Fruit fly (Drosophila melanogaster) ovary, adult (tissue): ENCODE data around the gene DNAlig4.
A peak's percentile ranks its signal among the peaks of the same experiment; 100 is the strongest.

ENCODE experiments used
- CG17801 ChIP-seq: fragments of 200-800 bp; optimal IDR thresholded peaks from 2 replicates; lab custom pipeline; 2019; ENCODE audit warnings: missing biosample characterization, mild to moderate bottlenecking, missing genetic modification characterization, moderate library complexity; ENCODE audit not compliant: partially characterized antibody

DNAlig4 gene

DNA sequence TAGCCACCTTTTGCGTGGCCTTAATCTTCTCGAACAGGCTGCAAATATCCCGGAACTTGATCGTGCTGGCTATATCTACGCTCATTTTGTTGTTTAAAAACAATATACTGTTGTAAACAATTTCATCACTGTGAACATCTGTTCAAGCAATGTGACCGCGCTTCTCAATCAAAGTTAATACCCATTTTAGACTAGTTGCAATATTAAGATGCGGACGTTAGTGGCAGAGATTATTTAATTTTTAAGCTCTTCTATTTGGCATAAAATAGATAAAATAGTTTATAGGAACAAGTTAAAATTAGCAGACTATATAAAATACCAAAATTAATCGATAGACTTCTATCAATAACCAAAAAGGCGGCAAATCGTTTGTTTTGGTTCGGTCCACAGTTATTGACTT lies at the start of gene DNAlig4, which contains the start of gene CG11164:
TSS of gene DNAlig4 (minus strand) at position 156 of the 400 bp plus-strand sequence.
TSS of gene CG11164 (plus strand) at position 359 of the 400 bp plus-strand sequence.
- TF ChIP-seq CG17801 (GFP tag; lab: Kevin White, UChicago): peak; percentile 20

- TF ChIP-seq CG17801 (GFP tag; lab: Kevin White, UChicago): no peak
Measured at dm6 chrX:13699666-13700065, 32.1 kb upstream of the DNAlig4 start.

DNA sequence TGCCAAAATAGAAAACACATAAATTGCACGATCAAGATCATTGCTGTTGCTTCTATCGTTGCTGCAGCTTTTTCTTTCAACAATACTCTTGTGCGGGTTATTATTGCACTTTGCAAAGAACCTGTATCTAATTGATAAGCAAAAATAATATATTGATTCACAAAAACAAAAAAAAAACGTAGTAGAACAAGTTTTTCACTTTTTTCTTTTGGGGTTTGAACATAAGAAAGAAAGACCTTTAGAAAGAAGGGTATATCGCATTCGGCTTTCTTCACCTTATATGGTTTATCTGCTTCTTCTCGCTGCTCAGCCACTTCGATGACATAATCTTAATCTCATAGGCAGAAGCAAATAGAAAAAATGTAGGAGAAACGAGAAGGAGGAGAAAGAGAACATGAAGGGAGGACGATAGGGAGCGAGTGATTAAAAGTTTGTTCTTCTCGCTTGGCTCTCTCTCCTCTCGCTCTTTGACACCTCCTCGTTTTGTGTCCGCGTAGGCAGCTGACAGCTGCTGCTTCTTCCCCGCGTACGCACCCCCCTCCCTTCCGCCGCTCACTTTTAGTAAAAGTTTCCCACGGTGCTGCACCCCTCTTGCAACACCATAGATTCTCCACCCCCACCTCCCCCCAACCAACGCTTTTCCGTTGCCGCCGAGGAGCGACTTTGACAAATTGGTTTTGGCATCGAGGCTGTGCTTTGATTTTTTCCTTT lies 31.3 kb upstream of the DNAlig4 start:
- TF ChIP-seq CG17801 (GFP tag; lab: Kevin White, UChicago): no peak

DNA sequence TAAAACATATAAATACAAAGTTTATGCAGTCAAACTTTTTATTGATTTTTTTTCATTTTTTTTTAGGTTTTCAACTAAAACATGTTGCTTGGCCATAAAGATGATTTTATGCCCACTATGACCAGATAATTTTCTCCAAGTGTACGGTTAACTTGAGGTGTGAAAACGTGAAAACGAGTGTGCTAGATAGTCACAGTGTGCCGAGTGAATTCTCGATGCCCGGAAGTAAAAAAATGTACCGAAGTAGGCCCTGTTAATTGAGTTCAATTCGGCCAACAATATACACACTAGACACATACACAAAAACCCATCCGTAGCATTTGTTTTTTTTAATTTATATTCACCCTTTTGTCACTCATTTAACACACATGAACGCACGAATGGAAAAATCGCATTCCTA lies 24.4 kb upstream of the DNAlig4 start, which contains the start of gene Nna1:
TSS of gene Nna1 (plus strand) at position 301 of the 400 bp plus-strand sequence.
- TF ChIP-seq CG17801 (GFP tag; lab: Kevin White, UChicago): no peak

dm6 chrX:13682652-13683051 lies 15.0 kb upstream of the DNAlig4 start, which contains the start of gene CG11158:
TSS of gene CG11158 (plus strand) at chrX:13682952.
- no peak for TF ChIP-seq CG17801 (GFP tag; lab: Kevin White, UChicago)

DNA sequence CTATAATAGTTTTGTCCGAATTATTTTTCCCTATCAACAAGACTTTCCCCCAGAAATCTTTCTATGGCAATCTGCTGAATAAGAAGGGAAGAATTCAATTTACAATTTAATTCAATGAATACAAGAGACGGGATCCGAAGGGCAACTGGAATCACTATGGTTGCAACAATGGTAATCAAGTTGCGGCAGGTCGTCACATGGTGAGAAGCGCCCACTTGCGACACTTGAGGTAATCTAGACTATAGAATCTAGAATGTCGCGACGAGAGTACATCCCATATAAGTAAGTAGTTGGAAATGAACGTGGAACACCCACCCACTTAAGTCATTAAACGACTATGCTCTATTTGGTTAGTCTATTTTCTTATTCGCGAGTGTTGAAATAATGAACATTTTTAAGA lies 14.3 kb upstream of the DNAlig4 start:
- TF ChIP-seq CG17801 (GFP tag; lab: Kevin White, UChicago): no peak

dm6 chrX:13680262-13680661 lies 12.7 kb upstream of the DNAlig4 start, which contains the start of gene CG12177:
TSS of gene CG12177 (minus strand) at chrX:13680500.
- TF ChIP-seq CG17801 (GFP tag; lab: Kevin White, UChicago): no peak

dm6 chrX:13679565-13679964 lies 12.0 kb upstream of the DNAlig4 start:
- no peak for TF ChIP-seq CG17801 (GFP tag; lab: Kevin White, UChicago)

dm6 chrX:13677970-13678490 lies 10.4 kb upstream of the DNAlig4 start:
- no peak for TF ChIP-seq CG17801 (GFP tag; lab: Kevin White, UChicago)

DNA sequence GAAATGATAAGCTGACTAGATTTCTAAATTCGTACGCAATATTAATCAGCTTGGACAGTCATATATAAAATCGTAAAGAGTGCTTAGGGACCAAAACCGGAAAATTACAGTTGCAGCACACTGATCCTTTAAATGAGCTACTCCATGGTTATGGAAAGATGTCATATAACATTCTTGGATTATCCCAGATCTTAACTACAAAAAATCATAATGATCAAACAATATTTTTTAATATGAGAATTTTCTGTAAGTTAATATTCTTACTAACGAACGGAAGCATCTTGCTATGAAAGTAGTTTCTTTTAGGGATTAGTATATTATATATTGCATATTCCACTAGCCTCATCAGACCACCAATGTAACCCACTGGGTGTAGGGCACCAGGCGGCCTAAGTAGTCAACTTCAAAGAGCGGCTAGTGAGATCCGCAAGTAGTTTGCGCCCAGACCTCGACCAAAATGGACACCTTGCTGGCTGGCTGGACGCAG lies 8.9 kb upstream of the DNAlig4 start, which contains the start of gene CG11162:
TSS of gene CG11162 (plus strand) at position 437 of the 487 bp plus-strand sequence.
- TF ChIP-seq CG17801 (GFP tag; lab: Kevin White, UChicago): no peak

DNA sequence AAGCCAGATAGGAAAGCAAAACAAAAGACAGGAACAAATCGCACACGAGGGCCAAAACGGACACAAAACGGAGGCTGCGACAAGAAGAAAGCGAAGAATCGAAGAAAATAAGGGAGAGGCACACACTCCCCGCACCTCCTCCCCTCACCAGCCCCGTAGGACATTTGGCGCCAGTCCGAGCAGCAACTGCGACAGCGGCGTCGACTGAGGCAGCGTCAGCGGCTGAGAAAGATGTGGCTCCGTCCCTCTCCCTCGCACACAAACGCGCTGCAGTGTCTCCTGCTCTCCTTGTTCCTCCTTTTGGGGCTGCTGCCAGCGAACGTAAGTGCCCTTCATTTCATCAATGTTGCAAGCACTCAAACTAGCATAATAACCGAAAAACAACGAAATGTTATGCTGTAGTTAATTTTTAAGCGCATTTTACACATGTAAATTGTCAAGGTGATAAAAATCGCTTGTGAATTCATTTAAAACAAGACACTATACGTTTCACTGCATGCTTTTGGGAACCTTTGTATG lies 2.8 kb upstream of the DNAlig4 start:
- TF ChIP-seq CG17801 (GFP tag; lab: Kevin White, UChicago): no peak

DNA sequence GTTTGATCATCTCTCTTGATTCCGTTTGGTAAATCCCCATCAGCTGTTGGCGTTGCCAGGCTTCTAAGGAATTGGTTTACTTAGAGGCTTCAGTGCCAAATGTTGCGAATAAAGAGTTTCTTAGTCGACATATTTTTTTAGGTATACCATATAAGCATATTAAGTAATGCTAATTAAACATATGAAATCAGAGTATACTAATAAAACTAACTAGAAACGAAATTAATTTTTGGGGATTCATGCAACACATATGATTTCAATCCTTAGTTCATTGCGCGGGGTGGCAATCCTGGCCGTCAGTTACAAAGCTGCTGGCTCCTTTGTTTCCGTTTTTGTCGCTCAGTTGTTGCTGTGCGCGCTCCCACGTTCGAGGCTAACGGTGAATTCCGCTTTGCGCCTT lies 1.8 kb upstream of the DNAlig4 start, which contains the start of gene CG15760:
TSS of gene CG15760 (plus strand) at position 334 of the 400 bp plus-strand sequence.
- no peak for TF ChIP-seq CG17801 (GFP tag; lab: Kevin White, UChicago)

- TF ChIP-seq CG17801 (GFP tag; lab: Kevin White, UChicago): no peak
Measured at dm6 chrX:13651170-13651569, 16.4 kb downstream of the DNAlig4 start.

- no peak for TF ChIP-seq CG17801 (GFP tag; lab: Kevin White, UChicago)
Measured at dm6 chrX:13649801-13650200, 17.8 kb downstream of the DNAlig4 start.

DNA sequence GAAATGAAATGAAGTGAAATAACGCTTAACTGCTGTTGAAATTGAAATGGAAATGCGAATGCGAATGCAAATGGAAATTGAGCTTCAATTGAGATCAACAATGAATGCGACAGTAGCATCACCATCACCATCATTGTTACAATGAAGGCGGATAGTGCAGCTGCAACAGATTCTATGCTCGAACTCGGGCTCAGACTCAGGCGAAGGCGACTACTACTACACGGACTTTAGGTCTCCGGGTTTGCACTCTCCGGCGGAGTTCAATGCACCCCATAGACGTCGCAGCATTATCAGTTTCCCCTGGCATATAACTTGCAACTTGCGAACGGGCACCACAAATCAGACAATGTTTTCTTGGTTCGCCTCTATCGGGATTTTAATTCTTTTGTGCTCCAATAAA lies 18.8 kb downstream of the DNAlig4 start:
- no peak for TF ChIP-seq CG17801 (GFP tag; lab: Kevin White, UChicago)
